Fruit fly (Drosophila melanogaster) whole organism, pupa: ENCODE measurements around the gene CG6791.

Experiments used
- CG10348 ChIP-seq: fragments of 200-800 bp; sonication (Bioruptor generic); IDR thresholded peaks from 2 replicates; pipeline ENCODE4 v1.3.6; 2022; ENCODE audit warnings: missing biosample characterization, missing genetic modification characterization
- CG12605 ChIP-seq: fragments of 200-800 bp; sonication (Bioruptor generic); IDR thresholded peaks from 2 replicates; pipeline ENCODE4 v1.3.6; 2022; ENCODE audit warnings: missing biosample characterization, missing genetic modification characterization
- CG13204 ChIP-seq: fragments of 200-800 bp; sonication (Bioruptor generic); optimal IDR thresholded peaks from 2 replicates; lab custom pipeline; 2018; ENCODE audit warnings: missing biosample characterization, mild to moderate bottlenecking, missing genetic modification characterization, moderate library complexity
- CG14655 ChIP-seq: fragments of 200-800 bp; sonication (Bioruptor generic); optimal IDR thresholded peaks from 3 replicates; lab custom pipeline; 2017; ENCODE audit warnings: mild to moderate bottlenecking, missing biosample characterization, missing genetic modification reagents, missing genetic modification characterization
- CG15710 ChIP-seq: fragments of 200-800 bp; sonication (Bioruptor generic); optimal IDR thresholded peaks from 2 replicates; lab custom pipeline; 2018; ENCODE audit warnings: missing biosample characterization, mild to moderate bottlenecking, missing genetic modification characterization, moderate library complexity
- CG17806 ChIP-seq: fragments of 200-800 bp; sonication (Bioruptor generic); optimal IDR thresholded peaks from 2 replicates; lab custom pipeline; 2018; ENCODE audit warnings: missing biosample characterization, mild to moderate bottlenecking, missing genetic modification characterization, moderate library complexity
- CG32121 ChIP-seq: fragments of 200-800 bp; sonication (Bioruptor generic); IDR thresholded peaks from 2 replicates; pipeline ENCODE4 v1.3.6; 2022; ENCODE audit warnings: missing biosample characterization, missing genetic modification characterization
- CG34367 ChIP-seq: fragments of 200-800 bp; sonication (Bioruptor generic); optimal IDR thresholded peaks from 2 replicates; lab custom pipeline; 2018; ENCODE audit warnings: missing biosample characterization, mild to moderate bottlenecking, missing genetic modification characterization
- CG4496 ChIP-seq: fragments of 200-800 bp; sonication (Bioruptor generic); IDR thresholded peaks from 3 replicates; pipeline ENCODE4 v1.3.6; 2022; ENCODE audit warnings: missing biosample characterization, missing genetic modification characterization
- CG8159 ChIP-seq: fragments of 200-800 bp; sonication (Bioruptor generic); optimal IDR thresholded peaks from 3 replicates; lab custom pipeline; 2018; ENCODE audit warnings: missing biosample characterization, mild to moderate bottlenecking, missing genetic modification characterization, moderate library complexity
- CG8301 ChIP-seq: fragments of 200-800 bp; sonication (Bioruptor generic); optimal IDR thresholded peaks from 2 replicates; lab custom pipeline; 2018; ENCODE audit warnings: missing biosample characterization, mild to moderate bottlenecking, missing genetic modification characterization
- CG9948 ChIP-seq: fragments of 200-800 bp; sonication (Bioruptor generic); optimal IDR thresholded peaks from 2 replicates; lab custom pipeline; 2018; ENCODE audit warnings: missing biosample characterization, mild to moderate bottlenecking, missing genetic modification characterization, moderate library complexity
- D1 ChIP-seq: fragments of 200-800 bp; sonication (Bioruptor generic); optimal IDR thresholded peaks from 2 replicates; lab custom pipeline; 2018; ENCODE audit warnings: missing biosample characterization, mild to moderate bottlenecking, missing genetic modification characterization, moderate library complexity
- EcR ChIP-seq: fragments of 200-800 bp; sonication (Bioruptor generic); optimal IDR thresholded peaks from 3 replicates; lab custom pipeline; 2019; ENCODE audit warnings: missing biosample characterization, missing genetic modification characterization, mild to moderate bottlenecking, moderate library complexity, missing genetic modification reagents
- Ets98B ChIP-seq: fragments of 200-800 bp; sonication (Bioruptor generic); IDR thresholded peaks from 2 replicates; pipeline ENCODE4 v1.3.6; 2022; ENCODE audit warnings: missing biosample characterization, missing genetic modification characterization
- Pif1A ChIP-seq: fragments of 200-800 bp; sonication (Bioruptor generic); optimal IDR thresholded peaks from 3 replicates; lab custom pipeline; 2016; ENCODE audit warnings: missing biosample characterization, missing genetic modification characterization
- Pif1B ChIP-seq: fragments of 200-800 bp; sonication (Bioruptor generic); optimal IDR thresholded peaks from 3 replicates; lab custom pipeline; 2016; ENCODE audit warnings: missing biosample characterization, missing genetic modification characterization
- Snoo ChIP-seq: fragments of 200-800 bp; sonication (Bioruptor generic); optimal IDR thresholded peaks from 3 replicates; lab custom pipeline; 2017; ENCODE audit warnings: missing biosample characterization, mild to moderate bottlenecking, missing genetic modification characterization, inconsistent platforms
- fd96Ca ChIP-seq: fragments of 200-800 bp; sonication (Bioruptor generic); IDR thresholded peaks from 3 replicates; pipeline ENCODE4 v1.3.6; 2022; ENCODE audit warnings: missing biosample characterization, missing genetic modification characterization
- gl ChIP-seq: fragments of 200-800 bp; sonication (Bioruptor generic); optimal IDR thresholded peaks from 2 replicates; lab custom pipeline; 2018; ENCODE audit warnings: missing biosample characterization, mild to moderate bottlenecking, missing genetic modification characterization
- rn ChIP-seq: fragments of 200-800 bp; sonication (Bioruptor generic); IDR thresholded peaks from 2 replicates; pipeline ENCODE4 v1.3.6; 2022; ENCODE audit warnings: missing biosample characterization, missing genetic modification characterization

The CG6791 gene

DNA sequence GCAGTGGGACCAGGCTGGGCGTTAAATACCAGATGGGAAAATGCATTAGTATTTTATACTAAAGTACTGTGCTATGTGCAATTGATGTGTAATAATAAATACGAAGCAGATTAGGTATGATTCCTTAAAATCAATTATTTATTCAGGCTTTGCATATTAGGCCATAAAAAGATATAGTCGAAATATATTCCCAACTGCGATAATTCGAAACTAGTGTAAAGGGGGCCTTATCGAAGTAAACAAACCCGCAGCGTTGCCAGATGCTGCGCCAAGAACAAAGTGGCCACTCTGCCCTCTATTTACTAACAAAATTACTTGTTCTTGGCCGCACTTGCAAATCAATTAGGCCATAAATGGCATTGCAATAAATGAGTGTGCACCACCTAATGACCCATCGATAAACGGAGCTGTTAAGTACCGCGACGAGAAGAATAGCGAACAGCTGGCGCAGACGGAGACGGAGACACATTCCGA is 32.4 kb downstream of the CG6791 start, which contains the start of gene CG10898:
Gene CG10898 (plus strand): TSS at position 285 of the 474 bp plus-strand sequence.
- peak; percentile 68 for TF ChIP-seq CG8159 (tag; lab: Kevin White, UChicago)
- no peak for TF ChIP-seq EcR (GFP tag; lab: Kevin White, UChicago)
- TF ChIP-seq Pif1A (GFP tag; lab: Kevin White, UChicago) = peak; percentile 71
- peak; percentile 68 for TF ChIP-seq CG17806 (tag; lab: Kevin White, UChicago)
- peak; percentile 83 for TF ChIP-seq Ets98B
- TF ChIP-seq CG12605 (GFP tag; lab: Robert Waterston, UW) = peak; percentile 81
- TF ChIP-seq gl (tag; lab: Kevin White, UChicago) = no peak
- TF ChIP-seq CG34367 (tag; lab: Kevin White, UChicago) = peak; percentile 58
- peak; percentile 66 for TF ChIP-seq CG9948 (tag; lab: Kevin White, UChicago)
- TF ChIP-seq CG10348 (GFP tag; lab: Robert Waterston, UW) = peak; percentile 38; the same call in 1 of the 2 replicates
- TF ChIP-seq D1 (tag; lab: Kevin White, UChicago) = peak; percentile 51
- no peak for TF ChIP-seq CG13204 (GFP tag; lab: Kevin White, UChicago)
- TF ChIP-seq CG15710 (tag; lab: Kevin White, UChicago) = peak; percentile 66
- peak; percentile 43 for TF ChIP-seq Pif1B
- peak; percentile 56 for TF ChIP-seq Snoo (tag; lab: Kevin White, UChicago)
- peak; percentile 75 for TF ChIP-seq fd96Ca
- TF ChIP-seq CG4496 (GFP tag; lab: Robert Waterston, UW) = peak; percentile 92
- peak; percentile 75 for TF ChIP-seq rn (GFP tag; lab: Robert Waterston, UW)
- peak; percentile 71 for TF ChIP-seq CG14655 (GFP tag; lab: Kevin White, UChicago)
- peak; percentile 76 for TF ChIP-seq CG32121 (GFP tag; lab: Robert Waterston, UW)
- peak; percentile 61 for TF ChIP-seq CG8301 (tag; lab: Kevin White, UChicago)

DNA sequence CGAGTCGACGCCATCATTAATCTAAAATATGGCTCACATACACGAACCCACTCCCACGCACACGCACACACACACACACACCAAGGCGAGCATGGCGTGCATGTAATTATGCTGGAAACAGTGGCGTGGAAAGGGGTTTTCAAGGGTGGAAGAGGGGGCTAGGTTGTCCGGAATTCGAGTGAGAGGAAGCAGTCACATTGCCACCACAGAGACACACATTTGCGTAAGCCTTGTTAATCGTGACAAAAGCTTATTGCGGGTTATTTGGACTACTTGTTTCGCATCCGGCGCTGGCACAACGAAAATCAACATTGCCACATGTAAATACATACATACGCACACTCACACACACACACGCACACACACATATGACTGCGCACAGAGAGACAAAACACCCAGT is 35.0 kb downstream of the CG6791 start:
- TF ChIP-seq CG17806 (tag; lab: Kevin White, UChicago) (no peak), CG10348 (GFP tag; lab: Robert Waterston, UW) (no peak), CG14655 (GFP tag; lab: Kevin White, UChicago) (no peak), CG15710 (tag; lab: Kevin White, UChicago) (no peak), fd96Ca (no peak), CG32121 (GFP tag; lab: Robert Waterston, UW) (no peak), gl (tag; lab: Kevin White, UChicago) (no peak), CG12605 (GFP tag; lab: Robert Waterston, UW) (no peak), CG8159 (tag; lab: Kevin White, UChicago) (no peak), CG8301 (tag; lab: Kevin White, UChicago) (no peak), Snoo (tag; lab: Kevin White, UChicago) (no peak), CG34367 (tag; lab: Kevin White, UChicago) (no peak), CG13204 (GFP tag; lab: Kevin White, UChicago) (no peak), EcR (GFP tag; lab: Kevin White, UChicago) (no peak), Pif1B (no peak)
- TF ChIP-seq, all 21 proteins: peak for 0

DNA sequence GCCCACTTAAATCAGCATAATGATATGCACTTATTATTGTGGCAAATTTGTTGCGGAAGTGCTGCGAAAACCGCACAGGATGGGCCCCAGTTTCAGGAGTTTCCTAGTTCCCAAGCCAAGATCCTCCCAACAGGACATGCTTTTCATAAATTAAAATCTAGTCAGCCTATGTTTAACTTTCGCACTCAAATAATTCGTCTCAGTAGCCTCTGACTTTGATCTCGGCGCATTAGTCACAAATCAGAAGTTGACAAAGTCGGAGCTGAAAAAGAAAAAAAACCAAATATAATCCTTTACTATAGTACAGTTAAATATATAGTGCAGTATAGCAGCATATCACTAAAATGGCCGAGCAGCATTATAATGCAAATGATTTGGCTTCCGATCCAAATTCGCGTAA is 36.1 kb downstream of the CG6791 start, which contains the start of gene CG14708:
Gene CG14708 (plus strand): TSS at position 301 of the 400 bp plus-strand sequence.
- TF ChIP-seq CG15710 (tag; lab: Kevin White, UChicago) (no peak), CG9948 (tag; lab: Kevin White, UChicago) (no peak), rn (GFP tag; lab: Robert Waterston, UW) (no peak), fd96Ca (no peak), CG17806 (tag; lab: Kevin White, UChicago) (no peak), EcR (GFP tag; lab: Kevin White, UChicago) (no peak), CG8159 (tag; lab: Kevin White, UChicago) (no peak), CG34367 (tag; lab: Kevin White, UChicago) (no peak), CG4496 (GFP tag; lab: Robert Waterston, UW) (no peak), D1 (tag; lab: Kevin White, UChicago) (no peak), Ets98B (no peak), Pif1B (no peak)

DNA sequence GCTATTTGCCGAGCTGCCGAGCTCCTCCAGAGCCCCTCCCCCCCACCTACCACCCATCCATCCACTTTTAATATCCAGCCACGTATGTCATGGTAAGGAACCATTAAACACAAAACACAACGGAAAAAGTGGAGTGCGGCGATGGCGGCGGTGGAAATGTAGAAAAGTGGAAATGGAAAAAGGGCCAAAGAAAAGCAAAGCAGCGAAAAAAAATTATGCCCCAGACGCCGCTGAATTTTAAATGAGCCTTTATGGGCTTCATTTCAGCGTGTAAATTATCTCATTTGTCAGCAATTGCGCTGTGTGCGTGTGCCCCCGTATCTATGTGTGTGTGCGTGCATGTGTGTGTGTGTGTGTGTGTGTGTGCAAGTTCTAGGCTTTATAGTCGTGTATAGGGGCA is 38.9 kb downstream of the CG6791 start:
- no peak for TF ChIP-seq CG13204 (GFP tag; lab: Kevin White, UChicago)
- TF ChIP-seq CG10348 (GFP tag; lab: Robert Waterston, UW) = no peak
- no peak for TF ChIP-seq gl (tag; lab: Kevin White, UChicago)
- TF ChIP-seq CG17806 (tag; lab: Kevin White, UChicago) = no peak

DNA sequence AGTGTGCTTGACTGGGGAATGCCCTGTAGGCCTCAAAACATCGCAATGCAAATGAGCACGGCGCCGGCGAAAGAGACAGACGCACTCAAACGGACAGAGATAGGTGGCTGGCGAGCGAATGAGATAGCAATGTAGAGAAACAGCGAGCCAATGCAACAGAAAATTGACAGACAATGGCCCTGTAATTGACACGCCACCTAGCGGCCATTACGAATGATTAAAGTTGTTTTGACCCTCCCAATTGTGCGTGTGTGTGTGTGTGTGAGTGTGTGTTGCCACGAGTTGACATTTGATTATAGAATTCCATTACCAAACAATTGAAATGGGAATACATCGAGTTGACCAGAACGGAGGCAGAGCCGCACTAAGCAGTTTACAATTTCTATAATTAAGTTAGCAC is 45.8 kb downstream of the CG6791 start:
- TF ChIP-seq gl (tag; lab: Kevin White, UChicago) (no peak), CG8301 (tag; lab: Kevin White, UChicago) (no peak), CG8159 (tag; lab: Kevin White, UChicago) (no peak), Pif1A (GFP tag; lab: Kevin White, UChicago) (no peak), CG14655 (GFP tag; lab: Kevin White, UChicago) (no peak), D1 (tag; lab: Kevin White, UChicago) (no peak), Snoo (tag; lab: Kevin White, UChicago) (no peak)
